Fruit fly (Drosophila melanogaster): ENCODE data around the gene CG14657.

DNA sequence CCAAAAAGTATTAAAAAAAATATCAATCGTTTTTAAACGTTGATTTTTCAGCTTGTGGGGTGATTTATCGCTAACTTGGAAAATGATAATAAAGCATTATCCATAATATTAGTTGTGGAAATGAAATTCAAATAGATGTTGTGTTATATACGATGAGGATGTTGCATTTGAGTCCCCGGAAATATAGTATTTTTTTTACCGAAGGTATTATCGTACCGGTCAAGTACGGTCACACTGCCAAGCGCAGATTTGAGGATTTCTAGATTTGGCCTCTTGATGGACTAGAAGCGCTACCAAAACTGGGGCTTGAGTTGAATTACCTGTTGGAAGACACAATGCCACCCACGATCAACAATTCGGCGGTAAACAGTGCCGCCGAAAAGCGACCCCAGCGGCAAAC, 45.9 kb downstream of the CG14657 start:
- no peak for TF ChIP-seq CTCF (optimal IDR thresholded peaks at IDR 0.05)
- no peak for TF ChIP-seq CG8478 (optimal IDR thresholded peaks at IDR 0.05)
